Fruit fly (Drosophila melanogaster) whole organism, embryonic: ENCODE measurements around the gene Mnn1.

Experiments
- CG10321 ChIP-seq: fragments of 200-800 bp; sonication (Bioruptor generic); IDR thresholded peaks from 2 replicates; pipeline ENCODE4 v1.3.6; 2022; ENCODE audit warnings: missing biosample characterization, missing genetic modification characterization
- CG10543 ChIP-seq: fragments of 200-800 bp; sonication (Bioruptor generic); optimal IDR thresholded peaks from 3 replicates; lab custom pipeline; 2017; ENCODE audit warnings: missing biosample characterization, mild to moderate bottlenecking, missing genetic modification characterization, moderate library complexity
- CG11695 ChIP-seq: fragments of 200-800 bp; sonication (Bioruptor generic); IDR thresholded peaks from 3 replicates; pipeline ENCODE4 v1.3.6; 2022; ENCODE audit warnings: missing biosample characterization, missing genetic modification characterization
- CG14050 ChIP-seq: fragments of 200-800 bp; sonication (Bioruptor generic); IDR thresholded peaks from 3 replicates; pipeline ENCODE4 v1.3.6; 2022; ENCODE audit warnings: missing biosample characterization, missing genetic modification characterization
- CG2678 ChIP-seq: fragments of 200-800 bp; sonication (Bioruptor generic); optimal IDR thresholded peaks from 3 replicates; lab custom pipeline; 2019; ENCODE audit warnings: missing biosample characterization, mild to moderate bottlenecking, missing genetic modification characterization, moderate library complexity
- CG3163 ChIP-seq: fragments of 200-800 bp; sonication (Bioruptor generic); optimal IDR thresholded peaks from 3 replicates; lab custom pipeline; 2016; ENCODE audit warnings: missing biosample characterization, missing genetic modification characterization
- CG32772 ChIP-seq: fragments of 200-800 bp; sonication (Bioruptor generic); IDR thresholded peaks from 2 replicates; pipeline ENCODE4 v1.3.6; 2022; ENCODE audit warnings: missing biosample characterization, missing genetic modification characterization
- CG34224 ChIP-seq: fragments of 200-800 bp; sonication (Bioruptor generic); IDR thresholded peaks from 3 replicates; pipeline ENCODE4 v1.3.6; 2022; ENCODE audit warnings: missing biosample characterization, missing genetic modification characterization; ENCODE audit not compliant: partially characterized antibody
- CG4360 ChIP-seq: fragments of 200-800 bp; sonication (Bioruptor generic); IDR thresholded peaks from 2 replicates; pipeline ENCODE4 v1.3.6; 2022; ENCODE audit warnings: missing biosample characterization, missing genetic modification characterization
- CG6175 ChIP-seq: fragments of 200-800 bp; sonication (Bioruptor generic); IDR thresholded peaks from 3 replicates; pipeline ENCODE4 v1.3.6; 2022; ENCODE audit warnings: missing biosample characterization, missing genetic modification characterization
- CG6791 ChIP-seq: fragments of 200-800 bp; sonication (Bioruptor generic); IDR thresholded peaks from 3 replicates; pipeline ENCODE4 v1.3.6; 2022; ENCODE audit warnings: missing biosample characterization, missing genetic modification characterization; ENCODE audit not compliant: partially characterized antibody
- CG7357 ChIP-seq: fragments of 200-800 bp; sonication (Bioruptor generic); IDR thresholded peaks from 3 replicates; pipeline ENCODE4 v1.3.6; 2022; ENCODE audit warnings: missing biosample characterization, missing genetic modification characterization
- CG8290 ChIP-seq, 3 experiments: fragments of 200-800 bp; sonication (Bioruptor generic); optimal IDR thresholded peaks; 2 replicates each; lab custom pipeline; 2016 to 2019; ENCODE audit warnings: missing biosample characterization in 3 of 3, missing genetic modification characterization in 3 of 3, mild to moderate bottlenecking in 2 of 3, moderate library complexity in 1 of 3
- CG9437 ChIP-seq: fragments of 200-800 bp; sonication (Bioruptor generic); optimal IDR thresholded peaks from 2 replicates; lab custom pipeline; 2018; ENCODE audit warnings: missing biosample characterization, mild to moderate bottlenecking, missing genetic modification characterization
- CrebB ChIP-seq: fragments of 200-800 bp; sonication (Bioruptor generic); optimal IDR thresholded peaks from 3 replicates; lab custom pipeline; 2018; ENCODE audit warnings: missing biosample characterization, mild to moderate bottlenecking, missing genetic modification characterization
- D19B ChIP-seq: fragments of 200-800 bp; sonication (Bioruptor generic); optimal IDR thresholded peaks from 2 replicates; lab custom pipeline; 2017; ENCODE audit warnings: missing biosample characterization, mild to moderate bottlenecking, missing genetic modification characterization
- Dad ChIP-seq: fragments of 200-800 bp; sonication (Bioruptor generic); optimal IDR thresholded peaks from 3 replicates; lab custom pipeline; 2016; ENCODE audit warnings: missing biosample characterization, missing genetic modification characterization
- Deaf1 ChIP-seq: fragments of 200-800 bp; optimal IDR thresholded peaks from 3 replicates; lab custom pipeline; 2019; ENCODE audit warnings: missing biosample characterization, mild to moderate bottlenecking, missing genetic modification characterization, moderate library complexity
- Drgx ChIP-seq: fragments of 200-800 bp; sonication (Bioruptor generic); IDR thresholded peaks from 2 replicates; pipeline ENCODE4 v1.3.6; 2022; ENCODE audit warnings: missing biosample characterization, missing genetic modification characterization
- ERR ChIP-seq: fragments of 200-800 bp; sonication (Bioruptor generic); optimal IDR thresholded peaks from 2 replicates; lab custom pipeline; 2016; ENCODE audit warnings: missing biosample characterization, missing genetic modification characterization
- Fer1 ChIP-seq: fragments of 200-800 bp; sonication (Bioruptor generic); optimal IDR thresholded peaks from 2 replicates; lab custom pipeline; 2017; ENCODE audit warnings: missing biosample characterization, mild to moderate bottlenecking, missing genetic modification characterization
- Hand ChIP-seq: fragments of 200-800 bp; sonication (Bioruptor generic); optimal IDR thresholded peaks from 2 replicates; lab custom pipeline; 2017; ENCODE audit warnings: mild to moderate bottlenecking, missing biosample characterization, missing genetic modification reagents, missing genetic modification characterization
- MTF-1 ChIP-seq: fragments of 200-800 bp; sonication (Bioruptor generic); optimal IDR thresholded peaks from 2 replicates; lab custom pipeline; 2018; ENCODE audit warnings: missing biosample characterization, mild to moderate bottlenecking, missing genetic modification characterization, borderline replicate concordance
- Nf-YC ChIP-seq: fragments of 200-800 bp; optimal IDR thresholded peaks from 3 replicates; lab custom pipeline; 2019; ENCODE audit warnings: missing biosample characterization, mild to moderate bottlenecking, missing genetic modification characterization, moderate library complexity
- NfI ChIP-seq: fragments of 200-800 bp; sonication (Bioruptor generic); optimal IDR thresholded peaks from 3 replicates; lab custom pipeline; 2018; ENCODE audit warnings: missing biosample characterization, mild to moderate bottlenecking, missing genetic modification characterization, moderate library complexity
- Pdp1 ChIP-seq, 2 experiments: fragments of 200-800 bp; sonication (Bioruptor generic); optimal IDR thresholded peaks; 3 replicates each; lab custom pipeline; 2016; ENCODE audit warnings: missing biosample characterization in 2 of 2, missing genetic modification characterization in 2 of 2, mild to moderate bottlenecking in 1 of 2, moderate library complexity in 1 of 2
- Xrp1 ChIP-seq: fragments of 200-800 bp; sonication (Bioruptor generic); IDR thresholded peaks from 2 replicates; pipeline ENCODE4 v1.3.6; 2022; ENCODE audit warnings: missing biosample characterization, missing genetic modification characterization
- ato ChIP-seq: fragments of 200-800 bp; sonication (Bioruptor generic); IDR thresholded peaks from 2 replicates; pipeline ENCODE4 v1.3.6; 2022; ENCODE audit warnings: missing biosample characterization, missing genetic modification characterization; ENCODE audit not compliant: partially characterized antibody
- cad ChIP-seq: fragments of >200 bp; optimal IDR thresholded peaks from 2 replicates; lab custom pipeline; 2017; ENCODE audit warnings: missing biosample characterization, missing genetic modification characterization
- chinmo ChIP-seq: fragments of 200-800 bp; sonication (Bioruptor generic); IDR thresholded peaks from 4 replicates; pipeline ENCODE4 v1.3.6; 2022; ENCODE audit warnings: missing biosample characterization, missing genetic modification characterization; ENCODE audit not compliant: partially characterized antibody
- chm ChIP-seq: fragments of 200-800 bp; sonication (Bioruptor generic); IDR thresholded peaks from 2 replicates; pipeline ENCODE4 v1.3.6; 2022; ENCODE audit warnings: missing biosample characterization, missing genetic modification characterization
- ci ChIP-seq: fragments of 200-800 bp; sonication (Bioruptor generic); IDR thresholded peaks from 3 replicates; pipeline ENCODE4 v1.3.6; 2022; ENCODE audit warnings: missing biosample characterization, missing genetic modification characterization
- crol ChIP-seq: fragments of 200-800 bp; sonication (Bioruptor generic); IDR thresholded peaks from 2 replicates; pipeline ENCODE4 v1.3.6; 2022; ENCODE audit warnings: missing biosample characterization, missing genetic modification characterization
- crp ChIP-seq, 2 experiments: fragments of 200-800 bp; sonication (Bioruptor generic); optimal IDR thresholded peaks; 2 replicates in 1 of 2; 3 replicates in 1 of 2; lab custom pipeline; 2017; ENCODE audit warnings: missing biosample characterization in 2 of 2, missing genetic modification characterization in 2 of 2, mild to moderate bottlenecking in 1 of 2, moderate library complexity in 1 of 2
- fd102C ChIP-seq: fragments of 200-800 bp; sonication (Bioruptor generic); optimal IDR thresholded peaks from 2 replicates; lab custom pipeline; 2018; ENCODE audit warnings: missing biosample characterization, mild to moderate bottlenecking, missing genetic modification characterization, moderate library complexity
- kah ChIP-seq: fragments of 200-800 bp; sonication (Bioruptor generic); optimal IDR thresholded peaks from 2 replicates; lab custom pipeline; 2018; ENCODE audit warnings: missing biosample characterization, mild to moderate bottlenecking, missing genetic modification characterization
- knrl ChIP-seq: fragments of 200-800 bp; sonication (Bioruptor generic); IDR thresholded peaks from 3 replicates; pipeline ENCODE4 v1.3.6; 2022; ENCODE audit warnings: missing biosample characterization, missing genetic modification characterization; ENCODE audit not compliant: partially characterized antibody
- mld ChIP-seq: fragments of 200-800 bp; sonication (Bioruptor generic); IDR thresholded peaks from 3 replicates; pipeline ENCODE4 v1.3.6; 2022; ENCODE audit warnings: missing biosample characterization, missing genetic modification characterization; ENCODE audit not compliant: partially characterized antibody
- peb ChIP-seq: fragments of 200-800 bp; sonication (Bioruptor generic); IDR thresholded peaks from 2 replicates; pipeline ENCODE4 v1.3.6; 2022; ENCODE audit warnings: missing biosample characterization, missing genetic modification characterization
- repo ChIP-seq: fragments of 200-800 bp; sonication (Bioruptor generic); optimal IDR thresholded peaks from 2 replicates; lab custom pipeline; 2016; ENCODE audit warnings: missing biosample characterization, missing genetic modification characterization
- run ChIP-seq: fragments of 200-800 bp; sonication (Bioruptor generic); optimal IDR thresholded peaks from 3 replicates; lab custom pipeline; 2018; ENCODE audit warnings: missing biosample characterization, mild to moderate bottlenecking, missing genetic modification characterization
- salm ChIP-seq: fragments of 200-800 bp; sonication (Bioruptor generic); optimal IDR thresholded peaks from 2 replicates; lab custom pipeline; 2018; ENCODE audit warnings: missing biosample characterization, mild to moderate bottlenecking, missing genetic modification characterization
- sisA ChIP-seq: fragments of 200-800 bp; sonication (Bioruptor generic); IDR thresholded peaks from 2 replicates; pipeline ENCODE4 v1.3.6; 2022; ENCODE audit warnings: missing biosample characterization, missing genetic modification characterization
- tna ChIP-seq: fragments of 200-800 bp; sonication (Bioruptor generic); IDR thresholded peaks from 2 replicates; pipeline ENCODE4 v1.3.6; 2022; ENCODE audit warnings: missing biosample characterization, missing genetic modification characterization; ENCODE audit not compliant: partially characterized antibody
- tup ChIP-seq: fragments of 200-800 bp; sonication (Bioruptor generic); optimal IDR thresholded peaks from 2 replicates; lab custom pipeline; 2016; ENCODE audit warnings: missing biosample characterization, mild to moderate bottlenecking, missing genetic modification characterization, moderate library complexity
- tx ChIP-seq: fragments of 200-800 bp; sonication (Bioruptor generic); optimal IDR thresholded peaks from 2 replicates; lab custom pipeline; 2016; ENCODE audit warnings: missing biosample characterization, missing genetic modification characterization
- unc-4 ChIP-seq: fragments of 200-800 bp; sonication (Bioruptor generic); IDR thresholded peaks from 2 replicates; pipeline ENCODE4 v1.3.6; 2022; ENCODE audit warnings: missing biosample characterization, missing genetic modification characterization; ENCODE audit not compliant: partially characterized antibody
- yki ChIP-seq: fragments of >200 bp; optimal IDR thresholded peaks from 3 replicates; lab custom pipeline; 2018

The Mnn1 gene

DNA sequence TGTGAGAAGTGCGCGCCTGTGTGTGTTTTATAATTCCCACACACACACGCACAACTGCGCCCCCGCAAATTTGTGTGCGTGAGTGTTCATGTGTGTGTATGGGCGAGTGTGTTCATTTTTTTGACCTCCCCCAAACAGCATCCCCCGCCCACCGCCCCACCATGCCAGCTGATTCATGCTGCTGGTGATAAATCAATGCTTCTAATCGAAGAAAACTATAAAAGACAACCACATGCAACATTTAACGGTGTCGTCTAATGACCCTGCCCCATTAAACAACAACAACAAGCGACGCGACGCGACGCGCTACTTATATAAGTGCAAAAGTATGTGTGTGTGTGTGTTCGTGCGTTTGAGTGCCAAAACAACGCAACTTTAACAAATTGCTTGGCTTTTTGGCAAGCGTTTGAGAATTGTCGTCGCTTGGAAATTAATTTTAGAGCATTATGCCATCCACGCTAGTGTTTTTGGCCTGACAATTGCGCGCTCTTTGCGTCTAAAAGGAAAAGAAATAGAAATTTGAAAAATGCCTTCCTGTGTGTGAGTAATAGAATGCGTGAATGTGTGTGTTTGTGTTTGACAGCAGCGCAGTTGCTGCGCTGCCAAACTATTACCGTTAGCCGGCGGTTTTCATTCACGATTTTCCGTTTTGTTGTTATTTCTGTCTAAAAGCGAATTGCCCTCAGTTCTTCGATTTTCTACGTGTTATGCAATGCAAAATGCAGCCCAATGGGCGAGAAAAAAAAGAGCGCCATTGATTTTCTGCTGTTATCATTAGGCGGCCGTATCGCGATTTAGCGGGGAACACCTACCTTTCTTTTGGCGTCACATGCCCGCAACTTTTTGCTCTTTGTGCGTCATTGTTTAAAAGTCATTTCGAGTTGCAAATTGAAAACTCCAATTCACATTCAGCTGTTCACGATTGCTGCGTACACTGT is 17.4 kb upstream of the Mnn1 start (continued):
- no peak for TF ChIP-seq CrebB (tag; lab: Kevin White, UChicago)
- no peak for TF ChIP-seq CG11695 (GFP tag; lab: Robert Waterston, UW)
- TF ChIP-seq MTF-1 = no peak
- no peak for TF ChIP-seq CG7357
- no peak for TF ChIP-seq ci (GFP tag; lab: Robert Waterston, UW)
- no peak for TF ChIP-seq run (tag; lab: Kevin White, UChicago)
- no peak for TF ChIP-seq CG34224 (GFP tag; lab: Robert Waterston, UW)
- no peak for TF ChIP-seq ERR (GFP tag; lab: Kevin White, UChicago)
- TF ChIP-seq CG6791 (GFP tag; lab: Robert Waterston, UW) = 0 out of 3 replicates have a peak, but pooled peaks have one; percentile 28
- TF ChIP-seq Nf-YC (tag; lab: Kevin White, UChicago) = no peak
- TF ChIP-seq tna = no peak
- TF ChIP-seq crp (GFP tag; optimal IDR thresholded peaks at IDR 0.05; lab: Kevin White, UChicago) = peak in 1 of 2 experiments; percentile 46
- TF ChIP-seq salm = no peak
- TF ChIP-seq CG14050 (GFP tag; lab: Robert Waterston, UW) = no peak
- TF ChIP-seq tx (GFP tag; lab: Kevin White, UChicago) = no peak
- no peak for TF ChIP-seq peb
- TF ChIP-seq yki (lab: Kevin White, UChicago) = no peak
- TF ChIP-seq Xrp1 (GFP tag; lab: Robert Waterston, UW) = no peak
- TF ChIP-seq ato (GFP tag; lab: Robert Waterston, UW) = no peak
- TF ChIP-seq mld (GFP tag; lab: Robert Waterston, UW) = no peak
- TF ChIP-seq sisA = no peak
- TF ChIP-seq cad (GFP tag; lab: Kevin White, UChicago) = no peak
- TF ChIP-seq chinmo = no peak; the same call in 3 of the 4 replicates
- TF ChIP-seq Hand (GFP tag; lab: Kevin White, UChicago) = no peak
- no peak for TF ChIP-seq NfI (GFP tag; lab: Kevin White, UChicago)
- no peak for TF ChIP-seq fd102C (GFP tag; lab: Kevin White, UChicago)
- TF ChIP-seq Drgx = no peak
- TF ChIP-seq Dad = no peak
- no peak for TF ChIP-seq tup (GFP tag; lab: Kevin White, UChicago)
- no peak for TF ChIP-seq knrl (GFP tag; lab: Robert Waterston, UW)
- TF ChIP-seq CG32772 (GFP tag; lab: Robert Waterston, UW) = no peak
- TF ChIP-seq repo (GFP tag; lab: Kevin White, UChicago) = no peak
- 0 out of 2 replicates have a peak, but pooled peaks have one; percentile 38 for TF ChIP-seq chm (GFP tag; lab: Robert Waterston, UW)
- TF ChIP-seq CG2678 (tag; lab: Kevin White, UChicago) = peak; percentile 16
- peak; percentile 83 for TF ChIP-seq CG4360 (GFP tag; lab: Robert Waterston, UW)
- no peak for TF ChIP-seq CG9437 (GFP tag; lab: Kevin White, UChicago)
- no peak for TF ChIP-seq Deaf1 (tag; lab: Kevin White, UChicago)
- peak; percentile 81 for TF ChIP-seq crol
- TF ChIP-seq CG3163 = no peak
- TF ChIP-seq D19B (GFP tag; lab: Kevin White, UChicago) = no peak
- TF ChIP-seq Fer1 (GFP tag; lab: Kevin White, UChicago) = no peak
- TF ChIP-seq kah (GFP tag; lab: Kevin White, UChicago) = peak; percentile 29
- no peak for TF ChIP-seq CG10321
- peak; percentile 84; the same call in 2 of the 3 replicates for TF ChIP-seq CG6175 (GFP tag; lab: Robert Waterston, UW)
- peak in 1 of 2 experiments; percentile 86 for TF ChIP-seq Pdp1 (GFP tag; optimal IDR thresholded peaks at IDR 0.05; lab: Kevin White, UChicago)
- TF ChIP-seq CG8290 (GFP tag; optimal IDR thresholded peaks at IDR 0.05; lab: Kevin White, UChicago) = no peak
- TF ChIP-seq CG8290 (tag; optimal IDR thresholded peaks at IDR 0.05; lab: Kevin White, UChicago) = no peak
- TF ChIP-seq unc-4 = no peak
- peak; percentile 1 for TF ChIP-seq CG10543 (GFP tag; lab: Kevin White, UChicago)
